Worm (Caenorhabditis elegans) whole organism, L1 larva: ENCODE measurements around the gene rig-3.

Source experiments
- C16A3.4 ChIP-seq: fragments of 150-350 bp; optimal IDR thresholded peaks from 2 replicates; lab custom pipeline; 2014; ENCODE audit warnings: missing biosample characterization, missing genetic modification characterization
- C34B4.2 ChIP-seq: sonication (generic microtip); optimal IDR thresholded peaks from 2 replicates; lab custom pipeline; 2017; ENCODE audit warnings: mild to moderate bottlenecking, missing genetic modification characterization, missing compliant biosample characterization
- aha-1 ChIP-seq: fragments of 150-350 bp; optimal IDR thresholded peaks from 2 replicates; lab custom pipeline; 2014; ENCODE audit warnings: missing biosample characterization, missing genetic modification characterization
- aly-2 ChIP-seq: fragments of 150-350 bp; optimal IDR thresholded peaks from 2 replicates; lab custom pipeline; 2014; ENCODE audit warnings: missing biosample characterization, missing genetic modification characterization
- ama-1 ChIP-seq: fragments of 150-350 bp; optimal IDR thresholded peaks from 2 replicates; lab custom pipeline; 2014
- blmp-1 ChIP-seq: fragments of 150-350 bp; optimal IDR thresholded peaks from 2 replicates; lab custom pipeline; 2014; ENCODE audit warnings: missing biosample characterization, missing genetic modification characterization
- ceh-8 ChIP-seq: fragments of 200-800 bp; sonication (Bioruptor generic); optimal IDR thresholded peaks from 2 replicates; lab custom pipeline; 2018; ENCODE audit warnings: mild to moderate bottlenecking, missing genetic modification characterization, moderate library complexity, missing compliant biosample characterization
- ceh-82 ChIP-seq, 3 experiments: fragments of 150-350 bp in 1 of 3; sonication (generic microtip) in 2 of 3; optimal IDR thresholded peaks; 2 replicates each; lab custom pipeline; 2014 to 2017; ENCODE audit warnings: missing biosample characterization in 3 of 3, missing genetic modification characterization in 3 of 3
- ces-1 ChIP-seq: fragments of 150-350 bp; optimal IDR thresholded peaks from 2 replicates; lab custom pipeline; 2014; ENCODE audit warnings: missing biosample characterization, missing genetic modification reagents, missing genetic modification characterization
- dpl-1 ChIP-seq, 3 experiments: fragments of 150-350 bp in 2 of 3; sonication (generic microtip) in 1 of 3; optimal IDR thresholded peaks; 2 replicates each; lab custom pipeline; 2014 to 2017; ENCODE audit warnings: missing biosample characterization in 3 of 3, missing genetic modification characterization in 3 of 3, missing genetic modification reagents in 3 of 3
- dsc-1 ChIP-seq: sonication (generic microtip); optimal IDR thresholded peaks from 2 replicates; lab custom pipeline; 2016; ENCODE audit warnings: mild to moderate bottlenecking, missing genetic modification characterization, missing compliant biosample characterization
- efl-1 ChIP-seq, 4 experiments: fragments of 150-350 bp; optimal IDR thresholded peaks in 3 of 4; peaks in 1 of 4; 1 replicate in 1 of 4; 2 replicates in 3 of 4; lab custom pipeline; 2014; ENCODE audit warnings: missing biosample characterization in 2 of 4, missing genetic modification characterization in 2 of 4, missing genetic modification reagents in 2 of 4
- egl-27 ChIP-seq, 2 experiments: fragments of 150-350 bp in 1 of 2; sonication (generic microtip); optimal IDR thresholded peaks; 3 replicates each; lab custom pipeline; 2017 to 2018; ENCODE audit warnings: missing biosample characterization in 2 of 2, missing genetic modification characterization in 2 of 2, missing genetic modification reagents in 2 of 2
- fkh-10 ChIP-seq: sonication (generic microtip); optimal IDR thresholded peaks from 2 replicates; lab custom pipeline; 2017; ENCODE audit warnings: missing biosample characterization, missing genetic modification reagents, missing genetic modification characterization
- hlh-17 ChIP-seq: fragments of 200-800 bp; sonication (Bioruptor generic); optimal IDR thresholded peaks from 2 replicates; lab custom pipeline; 2018; ENCODE audit warnings: missing genetic modification characterization, mild to moderate bottlenecking, missing compliant biosample characterization, moderate library complexity, borderline replicate concordance
- hlh-4 ChIP-seq: sonication (generic microtip); optimal IDR thresholded peaks from 2 replicates; lab custom pipeline; 2016; ENCODE audit warnings: mild to moderate bottlenecking, missing genetic modification characterization, missing compliant biosample characterization
- isw-1 ChIP-seq: fragments of 200-800 bp; sonication (Bioruptor generic); IDR thresholded peaks from 2 replicates; pipeline ENCODE4 v1.3.6; 2022; ENCODE audit warnings: missing genetic modification characterization, missing compliant biosample characterization
- lin-13 ChIP-seq: fragments of 150-350 bp; optimal IDR thresholded peaks from 2 replicates; lab custom pipeline; 2014; ENCODE audit warnings: missing biosample characterization, missing genetic modification reagents, missing genetic modification characterization
- lin-14 ChIP-seq: fragments of 200-800 bp; sonication (Bioruptor generic); optimal IDR thresholded peaks from 2 replicates; lab custom pipeline; 2018; ENCODE audit warnings: mild to moderate bottlenecking, missing genetic modification characterization, moderate library complexity, missing compliant biosample characterization
- lin-39 ChIP-seq: fragments of 150-350 bp; optimal IDR thresholded peaks from 2 replicates; lab custom pipeline; 2014; ENCODE audit warnings: missing biosample characterization, missing genetic modification reagents, missing genetic modification characterization
- lir-3 ChIP-seq: sonication (generic microtip); optimal IDR thresholded peaks from 2 replicates; lab custom pipeline; 2016; ENCODE audit warnings: mild to moderate bottlenecking, missing genetic modification characterization, moderate library complexity, missing compliant biosample characterization; ENCODE audit not compliant: poor library complexity
- lsy-2 ChIP-seq, 2 experiments: fragments of 150-350 bp; optimal IDR thresholded peaks; 2 replicates each; lab custom pipeline; 2014; ENCODE audit warnings: missing biosample characterization in 2 of 2, missing genetic modification characterization in 2 of 2
- nhr-20 ChIP-seq: sonication (generic microtip); optimal IDR thresholded peaks from 2 replicates; lab custom pipeline; 2016; ENCODE audit warnings: mild to moderate bottlenecking, missing genetic modification characterization, missing compliant biosample characterization
- nhr-237 ChIP-seq: fragments of 150-350 bp; optimal IDR thresholded peaks from 2 replicates; lab custom pipeline; 2014; ENCODE audit warnings: missing biosample characterization, missing genetic modification characterization
- nhr-71 ChIP-seq: sonication (generic microtip); optimal IDR thresholded peaks from 2 replicates; lab custom pipeline; 2016; ENCODE audit warnings: mild to moderate bottlenecking, missing genetic modification characterization, moderate library complexity, missing compliant biosample characterization
- nhr-77 ChIP-seq: fragments of 150-350 bp; optimal IDR thresholded peaks from 2 replicates; lab custom pipeline; 2014; ENCODE audit warnings: missing biosample characterization, missing genetic modification characterization
- nhr-85 ChIP-seq: sonication (generic microtip); peaks from one replicate; lab custom pipeline; 2016; ENCODE audit warnings: missing genetic modification characterization, inconsistent platforms, missing compliant biosample characterization
- nhr-90 ChIP-seq: sonication (generic microtip); optimal IDR thresholded peaks from 2 replicates; lab custom pipeline; 2016; ENCODE audit warnings: mild to moderate bottlenecking, missing genetic modification characterization, missing compliant biosample characterization; ENCODE audit not compliant: poor library complexity
- rnt-1 ChIP-seq: sonication (generic microtip); optimal IDR thresholded peaks from 2 replicates; lab custom pipeline; 2016; ENCODE audit warnings: mild to moderate bottlenecking, missing genetic modification characterization, moderate library complexity, missing compliant biosample characterization
- sptf-1 ChIP-seq: fragments of 150-350 bp; optimal IDR thresholded peaks from 2 replicates; lab custom pipeline; 2014; ENCODE audit warnings: missing biosample characterization, missing genetic modification characterization
- tlp-1 ChIP-seq: fragments of 150-350 bp; optimal IDR thresholded peaks from 2 replicates; lab custom pipeline; 2014; ENCODE audit warnings: missing biosample characterization, missing genetic modification characterization
- unc-130 ChIP-seq: fragments of 150-350 bp; optimal IDR thresholded peaks from 2 replicates; lab custom pipeline; 2017; ENCODE audit warnings: missing biosample characterization, missing genetic modification characterization, inconsistent platforms
- unc-62 ChIP-seq: fragments of 150-350 bp; optimal IDR thresholded peaks from 2 replicates; lab custom pipeline; 2014; ENCODE audit warnings: missing biosample characterization, missing genetic modification reagents, missing genetic modification characterization
- unc-86 ChIP-seq: sonication (generic microtip); optimal IDR thresholded peaks from 2 replicates; lab custom pipeline; 2016; ENCODE audit warnings: missing genetic modification characterization, missing compliant biosample characterization
- unc-98 ChIP-seq: fragments of 200-800 bp; sonication (Bioruptor generic); IDR thresholded peaks from 2 replicates; pipeline ENCODE4 v1.3.6; 2022; ENCODE audit warnings: missing genetic modification characterization, missing compliant biosample characterization
- xbp-1 ChIP-seq: sonication (generic microtip); optimal IDR thresholded peaks from 2 replicates; lab custom pipeline; 2016; ENCODE audit warnings: missing genetic modification characterization, missing compliant biosample characterization
- zip-4 ChIP-seq: fragments of 200-800 bp; sonication (Bioruptor generic); optimal IDR thresholded peaks from 2 replicates; lab custom pipeline; 2018; ENCODE audit warnings: mild to moderate bottlenecking, missing genetic modification characterization, moderate library complexity, missing compliant biosample characterization
- ztf-11 ChIP-seq, 2 experiments: sonication (generic microtip); optimal IDR thresholded peaks; 2 replicates each; lab custom pipeline; 2016 to 2017; ENCODE audit warnings: missing genetic modification characterization in 2 of 2, missing biosample characterization in 1 of 2, missing compliant biosample characterization in 1 of 2

Gene rig-3

DNA sequence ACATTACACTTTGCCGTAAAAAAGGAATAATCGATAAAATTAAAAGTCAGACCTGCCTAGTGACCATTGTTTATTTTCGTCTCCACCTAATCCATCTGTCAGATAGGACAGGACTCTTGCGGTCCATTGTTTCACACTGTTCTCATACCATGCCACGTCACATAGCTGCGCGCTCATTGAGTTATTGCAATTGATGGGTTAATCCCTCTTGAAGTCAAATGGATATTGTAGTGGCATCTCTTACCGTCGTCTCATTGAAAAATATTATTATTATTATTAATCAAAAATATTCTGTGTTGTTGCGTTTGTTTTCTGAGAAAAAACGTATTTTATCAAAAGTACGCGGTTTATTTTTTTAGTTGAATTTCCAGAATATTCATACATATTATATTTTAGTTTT lies 34.8 kb downstream of the rig-3 start:
- TF ChIP-seq sptf-1 (no peak), xbp-1 (tag; lab: Kevin White, UChicago) (no peak), aha-1 (tag; lab: Kevin White, UChicago) (no peak), lin-13 (GFP tag; lab: Kevin White, UChicago) (no peak), dsc-1 (tag; lab: Kevin White, UChicago) (no peak), hlh-4 (tag; lab: Kevin White, UChicago) (no peak), ces-1 (no peak), nhr-237 (tag; lab: Kevin White, UChicago) (no peak), egl-27 (tag; optimal IDR thresholded peaks at IDR 0.05; lab: Kevin White, UChicago) (no peak), unc-130 (tag; lab: Kevin White, UChicago) (no peak), aly-2 (tag; lab: Kevin White, UChicago) (no peak)

DNA sequence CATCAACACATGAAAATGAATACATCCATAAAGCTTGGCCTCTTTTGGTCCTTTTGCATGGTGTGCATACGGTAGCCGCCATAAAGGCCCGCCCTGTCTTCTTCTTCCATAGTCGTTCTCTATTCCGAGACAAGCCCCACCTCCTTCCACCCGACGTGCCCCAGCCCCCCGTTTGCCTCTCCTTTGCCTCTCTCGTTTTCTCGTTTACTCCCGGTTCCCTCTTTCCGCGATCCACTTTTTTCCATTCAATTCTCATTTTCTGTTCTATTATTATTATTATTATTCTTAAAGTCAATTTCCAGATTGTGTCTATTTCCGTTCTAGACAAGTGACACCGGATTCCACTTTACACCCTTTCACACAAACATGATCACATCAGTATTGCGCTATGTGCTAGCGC lies 36.0 kb downstream of the rig-3 start, which contains the start of gene unc-6:
TSS of gene unc-6 (plus strand) at position 301 of the 400 bp plus-strand sequence.
- TF ChIP-seq ama-1 (lab: Kevin White, UChicago) (no peak), unc-86 (tag; lab: Kevin White, UChicago) (no peak), egl-27 (tag; optimal IDR thresholded peaks at IDR 0.05; lab: Kevin White, UChicago) (no peak), lin-39 (no peak), unc-98 (no peak), hlh-17 (GFP tag; lab: Kevin White, UChicago) (no peak), lir-3 (tag; lab: Kevin White, UChicago) (no peak), nhr-85 (tag; lab: Kevin White, UChicago) (no peak), nhr-77 (tag; lab: Kevin White, UChicago) (no peak), nhr-20 (tag; lab: Kevin White, UChicago) (no peak), C16A3.4 (tag; lab: Kevin White, UChicago) (no peak), dpl-1 (GFP tag; optimal IDR thresholded peaks at IDR 0.05; lab: Kevin White, UChicago) (no peak)
- TF ChIP-seq, all 84 proteins: peak for 0

- peak; percentile 55 for TF ChIP-seq lin-14 (GFP tag; lab: Kevin White, UChicago)
- TF ChIP-seq hlh-4 (tag; lab: Kevin White, UChicago), result no peak
- peak; percentile 5 for TF ChIP-seq fkh-10 (GFP tag; lab: Kevin White, UChicago)
Measured at ce11 chrX:6893074-6893473, 39.7 kb downstream of the rig-3 start.

ce11 chrX:6894104-6894503 lies 40.7 kb downstream of the rig-3 start:
- TF ChIP-seq egl-27 (tag; optimal IDR thresholded peaks at IDR 0.05; lab: Kevin White, UChicago) (no peak), isw-1 (GFP tag; lab: Robert Waterston, UW) (no peak), hlh-17 (GFP tag; lab: Kevin White, UChicago) (no peak), ama-1 (lab: Kevin White, UChicago) (no peak), ceh-8 (GFP tag; lab: Kevin White, UChicago) (no peak), zip-4 (GFP tag; lab: Kevin White, UChicago) (no peak), ceh-82 (tag; optimal IDR thresholded peaks at IDR 0.05; lab: Kevin White, UChicago) (no peak), tlp-1 (tag; lab: Kevin White, UChicago) (no peak), lsy-2 (tag; optimal IDR thresholded peaks at IDR 0.05; lab: Kevin White, UChicago) (peak in 1 of 2 experiments; percentile 48), blmp-1 (peak; percentile 12), lin-14 (GFP tag; lab: Kevin White, UChicago) (peak; percentile 69), ces-1 (no peak), unc-62 (no peak), nhr-71 (tag; lab: Kevin White, UChicago) (peak; percentile 45), lin-13 (GFP tag; lab: Kevin White, UChicago) (no peak), efl-1 (optimal IDR thresholded peaks at IDR 0.05; lab: Kevin White, UChicago) (no peak), efl-1 (GFP tag; optimal IDR thresholded peaks at IDR 0.05 in 1 of 2; lab: Kevin White, UChicago) (peak in 1 of 2 experiments; percentile 28), ztf-11 (tag; optimal IDR thresholded peaks at IDR 0.05; lab: Kevin White, UChicago) (no peak), aly-2 (tag; lab: Kevin White, UChicago) (no peak), rnt-1 (peak; percentile 42), C34B4.2 (tag; lab: Kevin White, UChicago) (no peak), xbp-1 (tag; lab: Kevin White, UChicago) (no peak), nhr-90 (tag; lab: Kevin White, UChicago) (no peak), lir-3 (tag; lab: Kevin White, UChicago) (no peak)
